Worm (Caenorhabditis elegans) whole organism, L1 larva: Measurements from ENCODE around the gene F49F1.7.

Experiments used
- aly-2 ChIP-seq: fragments of 150-350 bp; optimal IDR thresholded peaks from 2 replicates; lab custom pipeline; 2014; ENCODE audit warnings: missing biosample characterization, missing genetic modification characterization
- ama-1 ChIP-seq: fragments of 150-350 bp; optimal IDR thresholded peaks from 2 replicates; lab custom pipeline; 2014
- ceh-63 ChIP-seq: fragments of 200-800 bp; sonication (Bioruptor generic); optimal IDR thresholded peaks from 2 replicates; lab custom pipeline; 2018; ENCODE audit warnings: mild to moderate bottlenecking, missing genetic modification characterization, missing compliant biosample characterization
- ceh-90 ChIP-seq: sonication (generic microtip); optimal IDR thresholded peaks from 2 replicates; lab custom pipeline; 2016; ENCODE audit warnings: missing genetic modification characterization, missing compliant biosample characterization
- efl-3 ChIP-seq: fragments of 200-800 bp; sonication (Bioruptor generic); optimal IDR thresholded peaks from 2 replicates; lab custom pipeline; 2018; ENCODE audit warnings: mild to moderate bottlenecking, missing genetic modification characterization, missing compliant biosample characterization
- lin-15B ChIP-seq: fragments of 150-350 bp; sonication (generic microtip); optimal IDR thresholded peaks from 3 replicates; lab custom pipeline; 2014; ENCODE audit warnings: missing biosample characterization, missing genetic modification characterization
- lin-35 ChIP-seq, 2 experiments: fragments of 150-350 bp; optimal IDR thresholded peaks; 2 replicates each; lab custom pipeline; 2014; ENCODE audit warnings: missing biosample characterization in 2 of 2, missing genetic modification characterization in 2 of 2, missing genetic modification reagents in 2 of 2
- nhr-237 ChIP-seq: fragments of 150-350 bp; optimal IDR thresholded peaks from 2 replicates; lab custom pipeline; 2014; ENCODE audit warnings: missing biosample characterization, missing genetic modification characterization
- nhr-76 ChIP-seq: sonication (generic microtip); optimal IDR thresholded peaks from 2 replicates; lab custom pipeline; 2017; ENCODE audit warnings: missing biosample characterization, missing genetic modification characterization
- nhr-77 ChIP-seq: fragments of 150-350 bp; optimal IDR thresholded peaks from 2 replicates; lab custom pipeline; 2014; ENCODE audit warnings: missing biosample characterization, missing genetic modification characterization
- pqm-1 ChIP-seq: sonication (generic microtip); optimal IDR thresholded peaks from 3 replicates; lab custom pipeline; 2017; ENCODE audit warnings: missing biosample characterization, missing genetic modification characterization

- TF ChIP-seq nhr-77 (tag; lab: Kevin White, UChicago) (no peak), lin-15B (no peak), ceh-90 (tag; lab: Kevin White, UChicago) (no peak), pqm-1 (tag; lab: Kevin White, UChicago) (no peak), nhr-76 (tag; lab: Kevin White, UChicago) (no peak), nhr-237 (no peak), ceh-63 (GFP tag; lab: Kevin White, UChicago) (no peak), lin-35 (GFP tag; optimal IDR thresholded peaks at IDR 0.05; lab: Kevin White, UChicago) (no peak), aly-2 (tag; lab: Kevin White, UChicago) (no peak), efl-3 (GFP tag; lab: Kevin White, UChicago) (no peak), ama-1 (lab: Kevin White, UChicago) (no peak)
Measured at ce11 chrIV:4076690-4077295, 48.8 kb downstream of the F49F1.7 start.
